Worm (Caenorhabditis elegans) whole organism, dauer: ENCODE measurements around the gene cogc-4.

ENCODE experiments used
- unc-62 ChIP-seq: sonication (generic microtip); optimal IDR thresholded peaks from 2 replicates; lab custom pipeline; 2017; ENCODE audit warnings: missing biosample characterization, missing genetic modification reagents, missing genetic modification characterization

cogc-4 gene

ce11 chrII:1403056-1403455 lies at the start of gene cogc-4, which contains the start of gene Y51H7C.41:
TSS of gene cogc-4 (plus strand) at chrII:1403441.
TSS of gene Y51H7C.41 (plus strand) at chrII:1403321.
- no peak for TF ChIP-seq unc-62 (GFP tag; lab: Kevin White, UChicago)

DNA sequence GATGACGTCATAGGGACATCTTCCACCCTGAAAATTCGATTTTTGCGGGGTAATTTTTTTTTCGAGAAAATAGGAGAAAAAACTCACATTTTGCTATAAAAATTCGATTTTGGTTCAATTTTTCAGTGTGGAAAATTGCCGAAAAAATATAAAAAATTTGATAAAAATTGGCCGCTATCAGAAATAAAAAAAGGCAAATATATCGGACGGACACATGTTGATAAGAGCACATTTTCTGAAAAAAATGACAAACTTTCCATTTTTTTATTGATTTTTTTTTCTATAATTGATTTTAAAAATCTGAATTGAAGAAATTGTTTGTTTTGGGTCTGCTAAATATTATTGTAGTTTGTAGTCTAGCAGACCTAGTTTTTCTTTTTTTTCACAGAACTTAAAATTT lies 47.8 kb upstream of the cogc-4 start, which contains the start of gene C13A10.1:
C13A10.1 (minus strand) TSS at position 170 of the 400 bp plus-strand sequence.
- TF ChIP-seq unc-62 (GFP tag; lab: Kevin White, UChicago): no peak

DNA sequence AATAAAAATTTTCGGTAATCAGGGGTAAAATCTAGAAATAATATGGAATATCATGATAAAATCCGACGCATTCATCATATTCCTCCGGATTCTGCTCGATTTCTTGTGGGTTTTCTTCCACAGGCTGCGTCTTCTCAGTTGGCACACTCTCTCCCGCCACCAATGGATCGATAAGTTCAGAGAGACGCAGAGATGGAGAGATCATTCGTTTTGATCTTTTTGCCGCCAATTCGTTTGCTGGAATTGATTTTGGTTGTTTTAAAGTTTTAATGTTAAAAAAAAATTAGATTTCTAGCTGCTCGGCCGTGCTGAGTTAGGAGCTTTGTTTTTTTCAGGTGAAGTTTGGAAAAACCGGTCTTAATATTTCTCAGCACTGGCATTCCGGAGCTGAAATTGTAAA lies 46.0 kb upstream of the cogc-4 start:
- TF ChIP-seq unc-62 (GFP tag; lab: Kevin White, UChicago): no peak

DNA sequence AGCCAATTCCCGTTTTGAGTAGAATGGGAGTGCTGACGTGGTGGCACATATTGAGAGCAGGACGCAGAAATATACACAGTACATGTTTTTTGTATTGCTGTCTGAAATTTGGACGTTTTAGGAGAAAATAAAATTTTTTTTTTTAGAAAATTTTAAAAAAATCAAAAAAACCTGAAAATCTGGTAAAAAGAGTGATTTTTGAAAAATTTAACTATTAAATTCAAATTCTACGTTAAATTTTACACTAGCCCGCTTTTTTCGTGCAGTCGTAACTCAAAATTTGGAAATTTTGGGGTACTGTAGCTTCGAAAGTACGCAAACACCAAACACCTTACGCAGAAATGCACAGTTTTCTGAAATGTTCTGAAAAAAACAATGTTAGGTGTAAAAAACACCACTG lies 45.3 kb upstream of the cogc-4 start, which contains the start of gene C13A10.2:
C13A10.2 (minus strand) TSS at position 101 of the 400 bp plus-strand sequence.
- TF ChIP-seq unc-62 (GFP tag; lab: Kevin White, UChicago): no peak

DNA sequence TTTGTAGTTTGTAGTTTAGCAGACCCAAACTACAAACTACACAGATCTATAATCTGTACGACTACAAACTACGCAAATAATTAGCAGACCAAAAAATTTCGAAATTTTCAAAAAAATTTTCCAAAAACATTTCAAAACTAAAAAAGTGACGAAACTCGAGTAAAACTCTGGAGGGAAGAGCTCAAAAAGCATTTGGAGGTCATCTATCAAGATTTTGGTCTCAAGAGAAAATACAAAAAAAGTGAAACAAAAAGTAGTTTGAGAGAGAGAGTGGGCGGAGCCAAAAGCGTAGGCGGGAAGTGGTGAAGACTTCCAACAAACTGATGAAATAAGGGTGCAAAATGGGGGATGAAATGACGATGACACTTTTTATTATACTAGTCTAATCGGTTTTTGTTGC lies 43.0 kb upstream of the cogc-4 start:
- TF ChIP-seq unc-62 (GFP tag; lab: Kevin White, UChicago): no peak

DNA sequence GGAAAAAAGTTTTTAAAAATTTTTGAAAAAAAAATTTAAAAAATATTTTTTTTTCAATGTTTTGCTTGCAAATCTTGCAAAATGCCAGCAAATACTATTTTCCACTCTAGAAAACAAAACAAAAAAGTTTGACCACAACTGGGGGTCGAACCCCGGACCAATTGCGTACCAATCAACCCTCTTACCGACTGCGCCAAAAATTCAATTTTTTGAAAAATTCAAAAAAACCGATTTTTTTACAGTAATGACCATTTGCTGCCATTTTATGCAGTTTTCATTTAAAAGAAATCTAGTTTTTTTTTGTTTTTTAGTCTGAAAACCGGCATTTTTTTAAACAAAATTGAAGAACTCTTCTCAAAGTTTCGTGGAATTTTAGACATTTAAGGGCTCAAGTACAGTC lies 40.8 kb upstream of the cogc-4 start:
- TF ChIP-seq unc-62 (GFP tag; lab: Kevin White, UChicago): no peak

DNA sequence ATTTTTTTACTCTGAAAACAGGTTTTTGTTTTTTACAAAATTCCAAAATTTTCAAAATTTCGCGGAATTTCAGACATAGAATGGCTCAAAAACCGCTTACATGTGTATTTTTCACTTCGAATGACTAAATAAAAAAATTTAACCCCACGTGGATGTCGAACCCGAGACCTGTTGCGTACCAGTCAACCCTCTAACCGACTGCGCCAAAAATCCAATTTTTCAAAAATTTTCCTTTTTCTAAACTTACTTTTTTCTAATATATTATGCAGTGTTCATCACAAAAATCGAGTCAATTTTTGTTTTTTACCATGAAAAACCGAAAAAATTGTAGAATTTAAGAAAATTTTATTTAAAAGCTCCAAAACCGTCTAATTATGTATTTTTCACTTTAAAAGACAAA lies 37.3 kb upstream of the cogc-4 start:
- no peak for TF ChIP-seq unc-62 (GFP tag; lab: Kevin White, UChicago)

ce11 chrII:1368756-1369155 lies 34.5 kb upstream of the cogc-4 start:
- no peak for TF ChIP-seq unc-62 (GFP tag; lab: Kevin White, UChicago)

ce11 chrII:1369322-1369721 lies 33.9 kb upstream of the cogc-4 start:
- TF ChIP-seq unc-62 (GFP tag; lab: Kevin White, UChicago): no peak

DNA sequence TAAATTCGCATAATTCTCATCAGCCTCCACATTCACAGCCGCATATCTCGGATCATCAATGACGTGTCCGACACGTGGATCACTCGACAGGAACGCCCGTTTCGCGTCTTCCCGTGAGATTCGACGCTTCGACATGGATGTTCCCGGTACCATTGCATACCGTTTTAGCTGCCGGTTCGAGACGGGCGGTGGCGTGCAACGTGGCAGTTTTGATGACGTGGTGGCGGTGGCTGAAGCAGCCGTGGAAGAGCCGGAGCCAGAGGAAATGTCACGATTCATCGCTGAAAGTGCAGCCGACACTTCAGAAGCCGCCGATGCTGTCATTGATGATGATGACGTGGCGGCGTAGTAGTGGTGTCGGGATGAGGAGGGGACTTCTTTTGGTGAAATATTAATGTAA lies 31.7 kb upstream of the cogc-4 start:
- TF ChIP-seq unc-62 (GFP tag; lab: Kevin White, UChicago): no peak

DNA sequence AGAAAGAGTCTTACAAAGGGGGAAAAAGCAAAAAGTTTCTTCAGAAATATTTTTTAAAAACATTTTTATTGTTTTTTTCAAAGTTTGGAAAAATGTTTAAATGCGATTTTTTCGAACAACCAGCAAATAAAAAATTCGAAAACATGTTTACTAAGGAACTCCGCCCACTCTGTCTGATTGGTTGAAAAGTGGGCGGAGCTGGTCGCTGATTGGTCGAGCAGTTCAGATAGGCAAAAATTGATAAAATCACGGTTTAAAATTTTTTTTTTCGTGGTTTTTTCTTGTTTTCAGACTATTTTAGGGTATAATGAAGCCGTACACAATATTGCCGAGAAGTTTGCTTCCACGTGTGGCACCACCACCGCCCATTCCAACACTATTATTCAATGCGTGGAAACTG lies 31.1 kb upstream of the cogc-4 start:
- TF ChIP-seq unc-62 (GFP tag; lab: Kevin White, UChicago): no peak

DNA sequence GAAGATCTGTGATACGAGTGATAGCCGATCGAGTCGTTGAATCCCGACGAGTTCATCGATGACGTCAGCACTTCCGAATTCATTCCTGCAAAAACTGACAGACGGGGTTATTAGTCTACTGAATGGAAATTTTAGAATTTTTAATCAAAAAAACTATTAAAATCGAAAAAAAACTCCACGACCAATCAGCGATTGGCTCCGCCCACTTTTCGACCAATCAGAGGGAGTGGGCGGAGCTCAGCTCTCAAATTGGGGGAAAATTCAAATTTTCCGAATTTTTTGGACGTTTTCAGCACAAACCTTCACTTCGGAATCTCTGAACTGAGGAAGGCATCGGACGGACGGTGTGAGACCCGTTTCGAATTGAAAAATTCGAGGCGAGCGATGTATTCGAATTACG lies 30.3 kb upstream of the cogc-4 start:
- no peak for TF ChIP-seq unc-62 (GFP tag; lab: Kevin White, UChicago)

ce11 chrII:1374486-1374885 lies 28.8 kb upstream of the cogc-4 start:
- no peak for TF ChIP-seq unc-62 (GFP tag; lab: Kevin White, UChicago)

DNA sequence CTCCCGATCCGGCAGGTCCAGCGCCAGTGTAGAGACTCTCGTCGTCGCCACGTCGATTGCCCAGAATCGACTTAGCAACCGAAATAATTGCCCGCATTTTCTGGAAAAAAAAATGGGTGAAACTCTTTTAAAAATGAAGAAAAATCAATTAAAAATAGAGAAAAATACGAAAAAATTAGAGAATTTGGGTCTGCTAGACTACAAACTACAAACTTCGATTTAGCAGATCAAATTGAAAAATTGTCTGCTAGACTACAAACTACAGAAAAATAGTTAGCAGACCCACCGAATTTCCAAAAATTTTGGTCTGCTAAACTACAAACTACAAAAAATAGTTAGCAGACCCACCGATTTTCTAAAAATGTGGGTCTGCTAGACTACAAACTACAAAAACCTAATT lies 28.4 kb upstream of the cogc-4 start, which contains the start of gene rog-1:
rog-1 (minus strand) TSS at position 101 of the 400 bp plus-strand sequence.
- TF ChIP-seq unc-62 (GFP tag; lab: Kevin White, UChicago): no peak

DNA sequence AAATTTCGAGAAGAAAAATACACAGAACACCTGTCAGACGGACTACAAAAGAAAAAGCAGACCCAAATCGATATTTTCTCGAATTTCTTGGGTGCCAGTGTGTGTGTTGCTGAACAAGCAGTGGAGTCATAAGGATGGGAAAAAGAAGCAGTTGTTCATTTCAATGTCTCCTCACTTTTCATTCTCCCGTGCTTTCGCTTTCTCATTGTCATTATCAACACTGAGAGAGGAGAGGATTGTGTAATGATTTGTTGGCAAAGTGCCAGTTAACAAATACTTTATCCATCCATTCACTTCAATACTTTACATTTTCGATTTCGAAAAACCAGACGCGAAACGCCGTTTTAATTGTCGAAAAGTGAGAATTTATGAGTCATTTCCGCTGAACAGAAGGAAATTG lies 27.6 kb upstream of the cogc-4 start:
- no peak for TF ChIP-seq unc-62 (GFP tag; lab: Kevin White, UChicago)

ce11 chrII:1376795-1377194 lies 26.4 kb upstream of the cogc-4 start:
- no peak for TF ChIP-seq unc-62 (GFP tag; lab: Kevin White, UChicago)

ce11 chrII:1378259-1378658 lies 25.0 kb upstream of the cogc-4 start, which contains the start of gene F54D12.10:
TSS of gene F54D12.10 (minus strand) at chrII:1378359.
- no peak for TF ChIP-seq unc-62 (GFP tag; lab: Kevin White, UChicago)

- no peak for TF ChIP-seq unc-62 (GFP tag; lab: Kevin White, UChicago)
Observed at ce11 chrII:1381618-1382017, 21.6 kb upstream of the cogc-4 start, which contains the start of gene F54D12.9. TSS of gene F54D12.9 (minus strand) at chrII:1381718.
